Worm (Caenorhabditis elegans): Measurements from ENCODE around the gene F09E10.7.

The F09E10.7 gene

DNA sequence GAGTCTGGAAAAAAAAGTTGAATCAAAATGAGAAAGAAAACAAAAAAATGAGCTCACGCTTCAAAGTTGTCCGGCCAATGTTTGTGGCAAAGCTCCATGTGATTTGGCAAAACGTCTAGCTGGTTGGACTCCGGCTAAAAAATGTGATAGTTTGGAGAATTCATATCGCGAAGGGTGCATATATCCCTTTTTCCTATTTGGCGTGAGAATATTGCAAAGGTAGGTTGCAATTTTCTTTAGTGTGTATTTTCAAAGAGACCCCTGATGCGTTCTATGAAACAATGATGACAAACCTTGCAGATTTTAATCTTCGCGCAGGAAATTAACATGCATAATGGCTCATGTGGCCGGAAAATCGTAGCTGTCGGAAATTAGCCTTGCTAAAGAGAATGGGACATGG is 9.5 kb downstream of the F09E10.7 start:
- TF ChIP-seq unc-42 (tag; optimal IDR thresholded peaks at IDR 0.05) (no peak), odd-2 (tag; optimal IDR thresholded peaks at IDR 0.05) (no peak), sdc-2 (tag; optimal IDR thresholded peaks at IDR 0.05) (peak; percentile 95), npax-4 (tag; optimal IDR thresholded peaks at IDR 0.05) (no peak)

DNA sequence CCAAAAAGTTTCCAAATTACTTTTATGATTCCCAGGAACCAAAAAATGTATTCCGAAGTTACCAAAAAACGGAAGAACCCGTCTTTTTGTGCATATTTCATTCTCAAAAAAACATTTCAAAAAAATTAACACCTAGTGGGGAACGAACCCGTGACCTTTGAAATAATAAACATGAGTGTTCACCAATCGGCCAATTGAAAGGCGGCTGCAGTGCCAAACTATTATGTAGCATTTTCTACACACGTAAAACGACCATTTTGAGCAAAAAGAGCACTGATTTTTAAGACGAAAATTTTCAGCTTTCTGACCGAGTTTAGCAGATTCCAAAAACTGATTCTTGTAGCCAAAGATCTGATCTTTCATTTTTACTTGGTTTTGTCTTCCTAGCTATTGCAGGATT is 10.6 kb downstream of the F09E10.7 start:
- TF ChIP-seq nfya-1 (tag; optimal IDR thresholded peaks at IDR 0.05) (no peak), unc-86 (tag; optimal IDR thresholded peaks at IDR 0.05) (no peak), pha-2 (tag; optimal IDR thresholded peaks at IDR 0.05) (no peak), hlh-13 (GFP tag; optimal IDR thresholded peaks at IDR 0.05) (no peak), ceh-14 (tag; optimal IDR thresholded peaks at IDR 0.05) (no peak), hlh-15 (tag; optimal IDR thresholded peaks at IDR 0.05) (no peak), ceh-30 (tag; optimal IDR thresholded peaks at IDR 0.05) (no peak), lin-11 (tag; optimal IDR thresholded peaks at IDR 0.05) (no peak), K09A11.1 (tag; optimal IDR thresholded peaks at IDR 0.05; ENCODE audit: insufficient read depth) (no peak), pag-3 (tag; optimal IDR thresholded peaks at IDR 0.05; ENCODE audit: borderline replicate concordance) (no peak)

DNA sequence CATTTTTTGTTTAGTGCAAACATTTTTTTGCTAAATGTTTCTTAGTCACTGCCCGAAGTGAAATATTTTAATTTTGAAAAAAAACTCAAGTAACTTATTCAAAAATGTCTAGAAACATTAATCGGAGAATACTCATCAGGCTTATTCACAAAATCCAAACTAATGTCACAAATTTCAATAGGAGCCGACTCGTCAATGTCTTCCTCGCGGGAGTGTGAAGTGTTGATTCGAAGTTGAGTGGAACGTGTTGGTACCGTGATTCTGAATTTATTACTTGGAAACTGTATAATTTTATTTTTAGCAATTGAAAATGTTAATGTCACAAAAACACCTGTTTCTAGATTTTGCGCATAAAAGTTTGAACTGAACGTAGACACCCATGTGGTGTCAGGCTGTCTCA is 12.1 kb downstream of the F09E10.7 start:
- TF ChIP-seq ets-4 (tag; optimal IDR thresholded peaks at IDR 0.05): no peak
- TF ChIP-seq pha-2 (tag; optimal IDR thresholded peaks at IDR 0.05): no peak
- TF ChIP-seq unc-42 (tag; optimal IDR thresholded peaks at IDR 0.05): no peak
- no peak for TF ChIP-seq C08G9.2 (tag; optimal IDR thresholded peaks at IDR 0.05)

DNA sequence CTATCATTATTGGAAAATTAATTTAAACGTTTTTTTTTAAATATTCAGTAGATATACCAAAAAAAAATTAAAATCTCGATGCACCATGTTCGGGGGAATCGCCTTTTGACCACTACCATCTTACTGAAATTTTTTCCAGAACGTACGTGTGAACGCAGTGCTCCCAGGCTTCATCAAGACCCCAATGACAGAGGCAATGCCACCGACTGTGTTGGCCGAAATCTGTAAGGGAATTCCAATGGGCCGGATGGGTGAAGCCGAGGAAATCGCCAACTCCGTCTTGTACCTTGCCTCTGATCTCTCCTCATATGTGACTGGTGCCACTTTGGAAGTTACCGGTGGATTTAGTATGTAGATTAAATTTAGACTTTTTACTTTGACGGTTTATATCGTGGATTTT is 12.9 kb downstream of the F09E10.7 start:
- TF ChIP-seq ceh-6 (GFP tag; optimal IDR thresholded peaks at IDR 0.05) (no peak), ceh-2 (tag; optimal IDR thresholded peaks at IDR 0.05) (no peak)

DNA sequence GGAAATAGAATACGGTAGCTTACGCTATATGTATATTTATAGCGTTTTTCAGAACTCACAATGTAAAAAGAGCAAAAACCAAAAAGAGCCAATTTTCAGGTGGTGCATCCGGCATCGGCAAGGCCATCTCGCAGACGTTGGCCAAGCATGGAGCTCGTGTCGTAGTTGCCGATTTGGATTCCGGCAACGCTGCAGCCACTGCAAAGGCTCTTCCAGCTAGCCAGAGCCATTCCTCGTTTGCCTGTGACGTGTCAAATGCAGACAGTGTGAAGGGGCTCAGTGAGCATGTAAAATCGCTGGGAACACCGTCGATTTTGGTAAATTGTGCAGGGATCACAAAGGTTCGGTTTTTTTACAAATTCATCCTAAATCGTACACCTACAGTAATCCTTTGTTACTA is 14.6 kb downstream of the F09E10.7 start:
- TF ChIP-seq mec-3 (tag; optimal IDR thresholded peaks at IDR 0.05; ENCODE audit: borderline replicate concordance) (no peak), unc-86 (tag; optimal IDR thresholded peaks at IDR 0.05) (no peak), hlh-13 (GFP tag; optimal IDR thresholded peaks at IDR 0.05) (no peak), C38D4.7 (GFP tag; optimal IDR thresholded peaks at IDR 0.05) (no peak), tbx-2 (tag; optimal IDR thresholded peaks at IDR 0.05) (no peak), ceh-22 (tag; optimal IDR thresholded peaks at IDR 0.05) (no peak), ceh-30 (tag; optimal IDR thresholded peaks at IDR 0.05) (no peak), ztf-16 (tag; optimal IDR thresholded peaks at IDR 0.05) (no peak), ceh-14 (tag; optimal IDR thresholded peaks at IDR 0.05) (no peak), pag-3 (tag; optimal IDR thresholded peaks at IDR 0.05; ENCODE audit: borderline replicate concordance) (no peak)

DNA sequence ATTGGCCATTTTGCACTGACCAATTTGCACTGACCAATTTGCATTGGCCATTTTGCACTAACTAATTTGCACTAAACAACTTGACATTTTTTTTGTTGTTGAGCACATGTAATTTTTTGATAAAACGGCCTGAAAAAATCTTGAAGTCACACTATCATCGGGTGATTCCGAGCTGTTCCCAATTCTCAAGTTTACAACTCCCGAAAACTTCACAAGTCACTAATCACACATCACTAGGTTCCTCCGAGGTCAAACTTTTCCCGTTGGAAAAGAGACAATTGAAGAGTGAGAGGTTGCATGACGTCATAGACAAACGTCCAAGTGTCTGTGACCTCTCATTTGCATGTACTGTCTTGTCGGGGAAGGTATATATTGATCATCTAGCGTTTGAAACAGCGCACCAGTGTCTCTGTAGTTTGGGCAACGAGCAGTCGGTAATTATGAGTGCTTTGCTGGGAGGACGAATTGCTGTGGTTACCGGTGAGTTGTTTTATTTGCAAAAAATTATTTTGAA is 15.5 kb downstream of the F09E10.7 start, which contains the start of the genes D1005.10 and dhs-25:
Gene D1005.10 (minus strand): TSS at position 51 of the 514 bp plus-strand sequence.
Gene dhs-25 (plus strand): TSS at position 398 of the 514 bp plus-strand sequence.
- no peak for TF ChIP-seq F13H6.1 (tag; optimal IDR thresholded peaks at IDR 0.05)
- TF ChIP-seq syd-9 (tag; optimal IDR thresholded peaks at IDR 0.05): no peak
- no peak for TF ChIP-seq lin-11 (tag; optimal IDR thresholded peaks at IDR 0.05)
- no peak for TF ChIP-seq gmeb-2 (tag; optimal IDR thresholded peaks at IDR 0.05)
- no peak for TF ChIP-seq rnt-1 (tag; optimal IDR thresholded peaks at IDR 0.05)
- peak; percentile 12 for TF ChIP-seq nfya-1 (tag; optimal IDR thresholded peaks at IDR 0.05)
- TF ChIP-seq unc-55 (GFP tag; optimal IDR thresholded peaks at IDR 0.05): peak; percentile 44
- no peak for TF ChIP-seq unc-3 (GFP tag; conservative IDR thresholded peaks at IDR 0.05)
- TF ChIP-seq unc-3 (tag; optimal IDR thresholded peaks at IDR 0.05): no peak
- TF ChIP-seq hlh-13 (GFP tag; optimal IDR thresholded peaks at IDR 0.05): no peak
- TF ChIP-seq hlh-30 (tag; optimal IDR thresholded peaks at IDR 0.05; ENCODE audit: insufficient read depth): peak; percentile 9
- TF ChIP-seq tbx-2 (tag; optimal IDR thresholded peaks at IDR 0.05): peak; percentile 7
- TF ChIP-seq ceh-6 (GFP tag; optimal IDR thresholded peaks at IDR 0.05): no peak
- TF ChIP-seq ceh-31 (tag; optimal IDR thresholded peaks at IDR 0.05): no peak
- TF ChIP-seq pag-3 (tag; optimal IDR thresholded peaks at IDR 0.05; ENCODE audit: borderline replicate concordance): no peak
- peak; percentile 39 for TF ChIP-seq sdc-2 (tag; optimal IDR thresholded peaks at IDR 0.05)
- TF ChIP-seq ceh-30 (tag; optimal IDR thresholded peaks at IDR 0.05): no peak
- no peak for TF ChIP-seq dve-1 (tag; optimal IDR thresholded peaks at IDR 0.05)
- no peak for TF ChIP-seq elt-4 (tag; optimal IDR thresholded peaks at IDR 0.05)
- no peak for TF ChIP-seq npax-4 (tag; optimal IDR thresholded peaks at IDR 0.05)
- no peak for TF ChIP-seq fkh-6 (tag; optimal IDR thresholded peaks at IDR 0.05)
- no peak for TF ChIP-seq ceh-18 (tag; optimal IDR thresholded peaks at IDR 0.05)
- no peak for TF ChIP-seq ahr-1 (tag; optimal IDR thresholded peaks at IDR 0.05)
- TF ChIP-seq nhr-11 (tag; optimal IDR thresholded peaks at IDR 0.05): no peak
- TF ChIP-seq ceh-19 (GFP tag; optimal IDR thresholded peaks at IDR 0.05): no peak
